Worm (Caenorhabditis elegans) whole organism, L4/young adult: ENCODE data around the gene acs-22.

Experiments
- W03F9.2 ChIP-seq: fragments of 150-350 bp; optimal IDR thresholded peaks from 2 replicates; lab custom pipeline; 2014; ENCODE audit warnings: missing biosample characterization, missing genetic modification characterization
- dao-5 ChIP-seq: sonication (generic microtip); optimal IDR thresholded peaks from 2 replicates; lab custom pipeline; 2016; ENCODE audit warnings: missing genotype, missing genetic modification characterization, moderate library complexity, missing compliant biosample characterization
- him-1 ChIP-seq: sonication (generic microtip); optimal IDR thresholded peaks from 2 replicates; lab custom pipeline; 2016; ENCODE audit warnings: missing genotype, missing genetic modification reagents, missing genetic modification characterization, missing compliant biosample characterization

The acs-22 gene

DNA sequence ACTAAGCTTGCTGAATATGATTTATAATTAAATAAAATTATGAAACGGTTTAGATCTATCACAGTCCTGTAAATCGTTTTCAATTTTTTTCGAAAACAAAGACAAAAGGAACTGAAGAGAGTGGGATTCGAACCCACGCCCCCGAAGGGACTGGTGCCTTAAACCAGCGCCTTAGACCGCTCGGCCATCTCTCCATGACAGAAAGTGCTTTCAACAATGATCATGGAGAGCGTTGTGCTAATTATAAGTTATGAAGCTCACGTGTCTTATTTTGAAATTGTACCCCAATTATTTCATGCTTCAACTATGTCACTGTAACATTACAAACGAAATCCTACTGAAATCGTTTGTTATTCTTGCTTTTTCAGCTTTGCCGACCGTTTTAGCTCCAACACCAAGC is 24.8 kb downstream of the acs-22 start:
- TF ChIP-seq him-1 (tag; lab: Kevin White, UChicago), result no peak
- no peak for TF ChIP-seq W03F9.2
- TF ChIP-seq dao-5 (tag; lab: Kevin White, UChicago), result no peak

DNA sequence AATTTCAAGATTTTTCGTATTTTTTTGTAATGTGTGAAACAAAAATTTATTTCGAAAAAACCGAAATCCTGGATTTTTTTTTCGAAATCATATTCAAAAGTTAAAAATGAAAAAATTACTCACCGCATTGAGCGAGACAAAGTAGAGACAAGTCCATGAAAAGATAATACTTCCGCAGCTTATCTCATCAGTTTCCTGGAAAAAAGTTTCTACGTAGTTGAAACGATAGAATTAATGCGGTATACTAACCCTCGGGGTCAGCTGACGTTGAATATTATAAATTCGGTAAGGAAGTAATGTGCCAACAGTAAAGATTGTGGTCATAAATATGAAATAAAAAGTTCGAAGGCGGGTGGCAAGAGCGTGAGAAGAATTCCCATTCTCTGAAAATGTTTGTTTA is 27.0 kb downstream of the acs-22 start:
- TF ChIP-seq him-1 (tag; lab: Kevin White, UChicago) (no peak), dao-5 (tag; lab: Kevin White, UChicago) (no peak), W03F9.2 (no peak)

DNA sequence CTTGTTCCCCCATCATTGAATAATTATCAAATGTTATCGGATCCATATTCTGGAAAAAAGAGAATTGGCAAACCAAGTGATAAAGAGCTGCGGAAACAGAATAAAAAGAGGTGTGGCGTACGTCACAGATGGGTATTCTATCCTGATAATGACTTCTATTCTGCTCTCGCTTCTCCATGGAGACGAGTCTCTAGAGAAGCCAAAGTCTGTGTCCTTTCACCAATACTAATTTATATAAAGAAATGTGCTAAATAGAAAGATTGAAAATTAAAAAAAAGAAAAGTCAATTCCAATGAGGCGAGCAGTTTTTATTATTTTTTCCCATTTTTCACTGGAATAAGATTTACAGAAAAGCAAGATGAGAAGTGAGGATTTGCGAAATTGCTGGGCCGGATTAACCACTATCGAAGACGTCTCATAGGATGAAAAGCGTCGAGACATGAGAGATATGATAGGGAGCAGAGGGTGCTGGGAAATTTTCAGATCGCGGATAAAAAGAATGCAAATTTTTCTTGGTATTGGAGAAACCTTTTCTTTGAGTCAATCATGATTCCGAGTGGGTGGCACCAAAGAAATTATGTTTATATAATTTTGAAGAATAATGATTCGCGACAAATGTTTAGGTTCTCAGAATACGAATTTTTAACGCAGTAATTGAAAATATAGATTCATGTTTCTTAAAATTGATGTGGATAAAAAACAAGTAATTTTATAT is 30.3 kb downstream of the acs-22 start, which contains the start of gene aexr-3:
Gene aexr-3 (minus strand): TSS at position 51 of the 715 bp plus-strand sequence.
- no peak for TF ChIP-seq W03F9.2
- no peak for TF ChIP-seq dao-5 (tag; lab: Kevin White, UChicago)
- no peak for TF ChIP-seq him-1 (tag; lab: Kevin White, UChicago)

DNA sequence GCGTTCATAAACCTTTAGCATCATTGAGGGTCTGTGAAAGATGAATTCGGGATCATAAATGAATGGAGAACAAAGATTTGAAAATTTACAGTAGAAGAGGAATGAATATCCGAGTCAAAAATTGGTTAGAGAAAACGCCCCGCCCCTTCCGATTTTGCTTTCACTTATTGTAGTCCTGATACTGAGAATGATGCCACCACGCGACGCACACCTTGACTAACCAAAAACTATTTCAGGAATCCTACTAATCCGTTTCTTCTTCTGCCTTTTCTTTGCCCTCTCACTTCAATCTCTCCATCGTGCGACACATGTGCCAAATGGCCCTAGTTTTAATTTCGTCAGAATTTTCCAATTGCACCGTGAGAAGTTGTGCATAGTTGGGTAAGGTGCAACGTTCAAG is 32.5 kb downstream of the acs-22 start:
- TF ChIP-seq him-1 (tag; lab: Kevin White, UChicago) (no peak), W03F9.2 (no peak), dao-5 (tag; lab: Kevin White, UChicago) (no peak)

DNA sequence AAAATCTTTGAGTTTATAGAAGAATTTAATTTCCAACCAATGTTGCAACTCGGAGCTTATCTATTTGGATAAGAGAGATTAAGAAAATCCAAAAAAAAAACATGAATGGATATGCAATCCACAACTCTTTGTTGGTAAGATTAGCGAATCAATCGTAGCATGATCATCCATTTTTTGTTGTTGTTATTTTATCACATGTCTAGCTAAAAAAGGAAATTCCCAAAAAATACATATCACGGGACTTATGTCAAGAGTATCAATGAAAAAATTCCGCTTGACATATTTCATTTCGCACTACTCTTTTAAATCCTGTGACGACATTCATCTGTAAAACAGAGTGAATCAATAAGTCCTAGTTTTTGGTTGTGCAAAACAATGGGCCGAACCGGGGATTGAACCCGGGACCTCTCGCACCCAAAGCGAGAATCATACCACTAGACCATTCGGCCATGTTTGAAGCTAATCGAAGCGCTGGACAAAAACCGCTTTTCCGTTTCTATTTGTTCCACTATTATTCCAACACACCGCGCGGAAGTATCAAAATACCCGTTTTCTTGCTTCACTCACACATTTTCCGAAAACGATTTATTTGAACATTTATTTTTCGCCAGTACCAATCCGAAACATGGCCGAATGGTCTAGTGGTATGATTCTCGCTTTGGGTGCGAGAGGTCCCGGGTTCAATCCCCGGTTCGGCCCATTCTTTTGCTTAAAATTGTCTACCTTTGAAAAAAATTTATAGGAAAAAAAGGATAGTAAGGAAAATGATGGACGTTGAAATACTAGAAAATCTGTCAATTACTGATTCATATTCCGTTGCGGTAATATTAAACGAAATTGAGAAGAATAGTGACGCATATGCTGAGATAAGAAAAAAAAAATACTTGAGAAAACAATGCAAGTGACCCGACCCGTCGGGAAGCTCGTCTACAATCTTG is 38.4 kb downstream of the acs-22 start:
- no peak for TF ChIP-seq him-1 (tag; lab: Kevin White, UChicago)
- no peak for TF ChIP-seq W03F9.2
- TF ChIP-seq dao-5 (tag; lab: Kevin White, UChicago), result no peak

DNA sequence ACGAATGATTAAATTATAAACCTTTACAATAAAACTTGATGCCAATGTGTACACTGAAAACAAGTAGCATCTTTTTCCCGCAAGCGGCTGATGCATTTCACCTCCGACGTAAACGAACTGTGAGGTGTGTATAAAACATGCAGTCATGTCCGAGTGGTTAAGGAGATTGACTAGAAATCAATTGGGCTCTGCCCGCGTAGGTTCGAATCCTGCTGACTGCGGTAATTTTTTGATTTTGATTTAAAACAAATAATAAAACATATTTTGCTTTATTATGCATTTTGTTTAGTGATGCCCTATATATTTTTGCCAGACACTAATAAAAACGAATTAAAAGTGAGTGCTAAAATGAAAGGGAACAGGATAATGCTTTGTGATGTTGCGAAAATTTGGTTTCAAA is 40.5 kb downstream of the acs-22 start:
- peak; percentile 48 for TF ChIP-seq W03F9.2
- peak; percentile 19 for TF ChIP-seq him-1 (tag; lab: Kevin White, UChicago)
- TF ChIP-seq dao-5 (tag; lab: Kevin White, UChicago), result no peak

DNA sequence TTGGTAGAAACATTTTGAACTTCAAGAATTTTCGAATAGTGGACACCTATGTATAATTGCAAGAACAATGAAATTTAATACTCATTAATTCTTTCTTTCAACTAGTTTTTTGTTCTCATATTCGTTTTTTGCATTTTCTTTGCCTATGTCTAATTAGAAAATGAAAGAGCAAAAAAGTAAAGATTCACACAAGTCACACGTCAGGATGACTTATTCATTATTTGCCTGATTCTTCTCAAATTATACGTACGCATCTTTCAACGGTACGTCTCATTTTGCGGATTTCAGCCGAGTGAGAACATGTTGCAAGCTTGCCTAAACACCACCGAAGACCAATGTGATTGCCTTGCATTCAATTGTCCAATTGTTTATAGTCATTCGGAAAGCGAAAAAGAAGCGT is 49.7 kb downstream of the acs-22 start, which contains the start of gene nmur-1:
Gene nmur-1 (plus strand): TSS at position 301 of the 400 bp plus-strand sequence.
- no peak for TF ChIP-seq dao-5 (tag; lab: Kevin White, UChicago)
- no peak for TF ChIP-seq W03F9.2
- no peak for TF ChIP-seq him-1 (tag; lab: Kevin White, UChicago)

DNA sequence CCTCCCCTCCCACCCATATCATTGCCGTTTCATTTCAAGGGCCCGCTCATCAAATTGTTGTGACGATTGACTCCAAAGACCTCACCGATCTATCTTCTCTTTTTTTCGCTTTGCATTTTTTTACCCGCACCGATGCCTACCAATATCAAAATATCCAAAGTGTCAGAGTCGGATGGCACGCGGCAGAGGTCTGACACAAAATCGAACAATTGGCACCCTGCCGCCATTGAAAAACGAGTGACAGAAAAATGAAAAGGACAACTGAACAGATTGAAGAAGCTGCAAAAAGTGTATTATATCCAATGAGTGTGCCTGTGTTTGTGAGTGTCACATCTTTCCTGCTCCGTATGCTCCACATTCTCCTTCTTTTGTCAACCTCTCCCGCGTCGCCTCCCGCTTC is 55.5 kb downstream of the acs-22 start:
- TF ChIP-seq W03F9.2 (no peak), dao-5 (tag; lab: Kevin White, UChicago) (no peak), him-1 (tag; lab: Kevin White, UChicago) (no peak)

DNA sequence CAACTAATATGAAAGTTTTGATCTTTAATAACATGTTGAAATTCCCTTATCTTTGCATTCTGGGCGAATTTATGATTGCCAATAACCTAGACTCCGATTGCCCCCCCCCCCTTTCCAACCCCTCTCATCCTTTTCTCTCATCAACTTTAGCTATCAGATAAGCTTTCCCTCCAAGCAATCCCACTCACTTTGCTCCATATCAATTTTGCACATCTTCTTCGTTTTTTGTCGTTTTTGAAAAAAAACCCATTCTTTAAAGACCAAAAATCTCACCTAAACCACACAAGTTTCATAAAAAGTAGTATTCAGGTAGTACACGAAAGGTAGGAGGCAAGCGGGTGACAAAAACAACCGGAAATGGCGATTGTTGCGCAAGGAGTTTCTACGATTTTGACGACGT is 56.8 kb downstream of the acs-22 start, which contains the start of gene twk-18:
Gene twk-18 (plus strand): TSS at position 301 of the 400 bp plus-strand sequence.
- TF ChIP-seq him-1 (tag; lab: Kevin White, UChicago), result no peak
- TF ChIP-seq dao-5 (tag; lab: Kevin White, UChicago), result no peak
- no peak for TF ChIP-seq W03F9.2
